Worm (Caenorhabditis elegans) whole organism, young adult: Measurements from ENCODE around the gene hrpl-1.

Experiments used
- B0019.2 ChIP-seq: fragments of 200-800 bp; sonication (Bioruptor generic); conservative IDR thresholded peaks from 2 replicates; pipeline ENCODE4 v1.3.6; 2022; ENCODE audit warnings: missing genetic modification reagents, missing genetic modification characterization, missing compliant biosample characterization
- C06A6.2 ChIP-seq: fragments of 200-800 bp; sonication (Bioruptor generic); conservative IDR thresholded peaks from 2 replicates; pipeline ENCODE4 v1.3.6; 2022; ENCODE audit warnings: missing genetic modification characterization, missing compliant biosample characterization
- F10E7.11 ChIP-seq: sonication (generic microtip); optimal IDR thresholded peaks from 2 replicates; lab custom pipeline; 2017; ENCODE audit warnings: mild to moderate bottlenecking, missing genetic modification characterization, moderate library complexity, missing compliant biosample characterization
- F22D6.2 ChIP-seq: sonication (generic microtip); optimal IDR thresholded peaks from 2 replicates; lab custom pipeline; 2016; ENCODE audit warnings: mild to moderate bottlenecking, missing genetic modification characterization, missing compliant biosample characterization
- K11D2.4 ChIP-seq: fragments of 200-800 bp; sonication (Bioruptor generic); IDR thresholded peaks from 2 replicates; pipeline ENCODE4 v1.3.6; 2022; ENCODE audit warnings: missing genetic modification reagents, missing genetic modification characterization, missing compliant biosample characterization
- T26A5.8 ChIP-seq: sonication (generic microtip); optimal IDR thresholded peaks from 2 replicates; lab custom pipeline; 2016; ENCODE audit warnings: missing genetic modification characterization, missing compliant biosample characterization
- Y53F4B.3 ChIP-seq: fragments of 200-800 bp; sonication (Bioruptor generic); IDR thresholded peaks from 2 replicates; pipeline ENCODE4 v1.3.6; 2022; ENCODE audit warnings: missing genetic modification reagents, missing genetic modification characterization, missing compliant biosample characterization
- Y56A3A.18 ChIP-seq: fragments of 200-800 bp; sonication (Bioruptor generic); IDR thresholded peaks from 2 replicates; pipeline ENCODE4 v1.3.6; 2022; ENCODE audit warnings: missing genetic modification reagents, missing genetic modification characterization, missing compliant biosample characterization
- Y67H2A.10 ChIP-seq: fragments of 200-800 bp; sonication (Bioruptor generic); conservative IDR thresholded peaks from 2 replicates; pipeline ENCODE4 v1.3.6; 2022; ENCODE audit warnings: missing genetic modification reagents, missing genetic modification characterization, missing compliant biosample characterization
- Y95B8A.8 ChIP-seq: fragments of 200-800 bp; sonication (Bioruptor generic); IDR thresholded peaks from 2 replicates; pipeline ENCODE4 v1.3.6; 2022; ENCODE audit warnings: missing genetic modification reagents, missing genetic modification characterization, missing compliant biosample characterization
- ama-1 ChIP-seq, 3 experiments: fragments of 150-350 bp in 1 of 3; sonication (generic microtip) in 2 of 3; optimal IDR thresholded peaks; 2 replicates each; lab custom pipeline; 2014 to 2018; ENCODE audit warnings: missing biosample characterization in 2 of 3, missing genetic modification characterization in 2 of 3, missing genetic modification reagents in 2 of 3
- aptf-2 ChIP-seq: fragments of 200-800 bp; sonication (Bioruptor generic); conservative IDR thresholded peaks from 2 replicates; pipeline ENCODE4 v1.3.6; 2022; ENCODE audit warnings: missing genetic modification reagents, missing genetic modification characterization, missing compliant biosample characterization
- athp-1 ChIP-seq: sonication (generic microtip); optimal IDR thresholded peaks from 2 replicates; lab custom pipeline; 2017; ENCODE audit warnings: mild to moderate bottlenecking, missing genetic modification characterization, missing compliant biosample characterization
- bed-1 ChIP-seq: fragments of 200-800 bp; sonication (Bioruptor generic); IDR thresholded peaks from 2 replicates; pipeline ENCODE4 v1.3.6; 2022; ENCODE audit warnings: missing genetic modification reagents, missing genetic modification characterization, missing compliant biosample characterization
- ccch-3 ChIP-seq: fragments of 200-800 bp; sonication (Bioruptor generic); optimal IDR thresholded peaks from 2 replicates; lab custom pipeline; 2018; ENCODE audit warnings: mild to moderate bottlenecking, missing genetic modification characterization, missing compliant biosample characterization
- cebp-1 ChIP-seq, 2 experiments: fragments of 200-800 bp in 1 of 2; sonication (Bioruptor generic) in 1 of 2; sonication (generic microtip) in 1 of 2; IDR thresholded peaks in 1 of 2; optimal IDR thresholded peaks in 1 of 2; 2 replicates each; pipeline versions ENCODE4 v1.3.6 to Lab custom; 2017 to 2022; ENCODE audit warnings: missing compliant biosample characterization in 2 of 2, missing genetic modification characterization in 2 of 2, mild to moderate bottlenecking in 1 of 2, missing genetic modification reagents in 1 of 2, moderate library complexity in 1 of 2
- ceh-79 ChIP-seq: sonication (generic microtip); optimal IDR thresholded peaks from 2 replicates; lab custom pipeline; 2017; ENCODE audit warnings: mild to moderate bottlenecking, missing genetic modification characterization, missing compliant biosample characterization
- chd-7 ChIP-seq: sonication (generic microtip); optimal IDR thresholded peaks from 2 replicates; lab custom pipeline; 2016; ENCODE audit warnings: mild to moderate bottlenecking, missing genetic modification characterization, moderate library complexity, missing compliant biosample characterization
- die-1 ChIP-seq: sonication (generic microtip); optimal IDR thresholded peaks from 2 replicates; lab custom pipeline; 2016; ENCODE audit warnings: missing genotype, mild to moderate bottlenecking, missing genetic modification characterization, missing compliant biosample characterization
- dpff-1 ChIP-seq: sonication (generic microtip); optimal IDR thresholded peaks from 2 replicates; lab custom pipeline; 2017; ENCODE audit warnings: mild to moderate bottlenecking, missing genetic modification characterization, missing compliant biosample characterization
- efl-1 ChIP-seq: fragments of 150-350 bp; optimal IDR thresholded peaks from 2 replicates; lab custom pipeline; 2014; ENCODE audit warnings: missing biosample characterization, missing genetic modification reagents, missing genetic modification characterization
- egl-44 ChIP-seq: fragments of 200-800 bp; sonication (Bioruptor generic); IDR thresholded peaks from 2 replicates; pipeline ENCODE4 v1.3.6; 2022; ENCODE audit warnings: missing genetic modification reagents, missing genetic modification characterization, missing compliant biosample characterization
- ets-4 ChIP-seq: fragments of 200-800 bp; sonication (Bioruptor generic); optimal IDR thresholded peaks from 2 replicates; lab custom pipeline; 2018; ENCODE audit warnings: mild to moderate bottlenecking, missing genetic modification characterization, missing compliant biosample characterization
- hlh-12 ChIP-seq: sonication (generic microtip); optimal IDR thresholded peaks from 2 replicates; lab custom pipeline; 2016; ENCODE audit warnings: missing genetic modification characterization, missing compliant biosample characterization
- hmg-1.2 ChIP-seq: fragments of 200-800 bp; sonication (Bioruptor generic); IDR thresholded peaks from 2 replicates; pipeline ENCODE4 v1.3.6; 2022; ENCODE audit warnings: missing genetic modification reagents, missing genetic modification characterization, missing compliant biosample characterization
- hsf-1 ChIP-seq: fragments of 200-800 bp; sonication (Bioruptor generic); IDR thresholded peaks from 2 replicates; pipeline ENCODE4 v1.3.6; 2022; ENCODE audit warnings: missing genetic modification reagents, missing genetic modification characterization, missing compliant biosample characterization
- let-607 ChIP-seq, 2 experiments: fragments of 200-800 bp in 1 of 2; sonication (Bioruptor generic) in 1 of 2; sonication (generic microtip) in 1 of 2; optimal IDR thresholded peaks; 2 replicates each; lab custom pipeline; 2016 to 2018; ENCODE audit warnings: mild to moderate bottlenecking in 2 of 2, missing compliant biosample characterization in 2 of 2, missing genetic modification characterization in 2 of 2, moderate library complexity in 2 of 2, missing genotype in 1 of 2
- lin-54 ChIP-seq: fragments of 200-800 bp; sonication (Bioruptor generic); optimal IDR thresholded peaks from 2 replicates; lab custom pipeline; 2018; ENCODE audit warnings: mild to moderate bottlenecking, missing genetic modification characterization, missing compliant biosample characterization
- madf-3 ChIP-seq: fragments of 200-800 bp; sonication (Bioruptor generic); IDR thresholded peaks from 2 replicates; pipeline ENCODE4 v1.3.6; 2022; ENCODE audit warnings: missing genetic modification reagents, missing genetic modification characterization, missing compliant biosample characterization
- nfyb-1 ChIP-seq: fragments of 200-800 bp; sonication (Bioruptor generic); IDR thresholded peaks from 2 replicates; pipeline ENCODE4 v1.3.6; 2022; ENCODE audit warnings: missing genetic modification reagents, missing genetic modification characterization, missing compliant biosample characterization
- nhr-80 ChIP-seq: sonication (generic microtip); optimal IDR thresholded peaks from 2 replicates; lab custom pipeline; 2016; ENCODE audit warnings: missing genetic modification characterization, missing compliant biosample characterization
- rec-8 ChIP-seq, 2 experiments: sonication (generic microtip); optimal IDR thresholded peaks; 2 replicates each; lab custom pipeline; 2016; ENCODE audit warnings: mild to moderate bottlenecking in 2 of 2, missing genetic modification characterization in 2 of 2, missing genetic modification reagents in 2 of 2, missing genotype in 2 of 2, missing biosample characterization in 1 of 2, missing compliant biosample characterization in 1 of 2, moderate library complexity in 1 of 2
- repo-1 ChIP-seq: sonication (generic microtip); optimal IDR thresholded peaks from 2 replicates; lab custom pipeline; 2017; ENCODE audit warnings: mild to moderate bottlenecking, missing genetic modification characterization, missing compliant biosample characterization
- rpc-1 ChIP-seq, 2 experiments: fragments of 150-350 bp in 1 of 2; sonication (generic microtip) in 1 of 2; optimal IDR thresholded peaks; 2 replicates each; lab custom pipeline; 2014 to 2018; ENCODE audit warnings: missing biosample characterization in 1 of 2, missing genetic modification characterization in 1 of 2, missing genetic modification reagents in 1 of 2, missing genotype in 1 of 2
- sdz-38 ChIP-seq: sonication (generic microtip); optimal IDR thresholded peaks from 2 replicates; lab custom pipeline; 2016; ENCODE audit warnings: missing genotype, missing genetic modification characterization, missing compliant biosample characterization
- sea-2 ChIP-seq: fragments of 200-800 bp; sonication (Bioruptor generic); IDR thresholded peaks from 2 replicates; pipeline ENCODE4 v1.3.6; 2022; ENCODE audit warnings: missing genetic modification characterization, missing compliant biosample characterization
- somi-1 ChIP-seq: fragments of 200-800 bp; sonication (Bioruptor generic); optimal IDR thresholded peaks from 2 replicates; lab custom pipeline; 2018; ENCODE audit warnings: mild to moderate bottlenecking, missing genetic modification characterization, missing compliant biosample characterization
- tlf-1 ChIP-seq: fragments of 200-800 bp; sonication (Bioruptor generic); optimal IDR thresholded peaks from 2 replicates; lab custom pipeline; 2018; ENCODE audit warnings: mild to moderate bottlenecking, missing genetic modification characterization, missing compliant biosample characterization
- unc-62 ChIP-seq: fragments of 150-350 bp; optimal IDR thresholded peaks from 2 replicates; lab custom pipeline; 2014; ENCODE audit warnings: missing biosample characterization, missing genetic modification reagents, missing genetic modification characterization
- ztf-18 ChIP-seq: sonication (generic microtip); optimal IDR thresholded peaks from 2 replicates; lab custom pipeline; 2016; ENCODE audit warnings: missing genotype, mild to moderate bottlenecking, missing genetic modification characterization, missing compliant biosample characterization

hrpl-1 gene

ce11 chrII:6883716-6884115 is 14.8 kb upstream of the hrpl-1 start, which contains the start of gene pmp-1:
Gene pmp-1 (minus strand): TSS chrII:6883754.
- TF ChIP-seq ets-4 (GFP tag; lab: Kevin White, UChicago) = peak; percentile 51
- peak; percentile 78 for TF ChIP-seq nhr-80
- no peak for TF ChIP-seq rec-8 (tag; optimal IDR thresholded peaks at IDR 0.05; lab: Kevin White, UChicago)

DNA sequence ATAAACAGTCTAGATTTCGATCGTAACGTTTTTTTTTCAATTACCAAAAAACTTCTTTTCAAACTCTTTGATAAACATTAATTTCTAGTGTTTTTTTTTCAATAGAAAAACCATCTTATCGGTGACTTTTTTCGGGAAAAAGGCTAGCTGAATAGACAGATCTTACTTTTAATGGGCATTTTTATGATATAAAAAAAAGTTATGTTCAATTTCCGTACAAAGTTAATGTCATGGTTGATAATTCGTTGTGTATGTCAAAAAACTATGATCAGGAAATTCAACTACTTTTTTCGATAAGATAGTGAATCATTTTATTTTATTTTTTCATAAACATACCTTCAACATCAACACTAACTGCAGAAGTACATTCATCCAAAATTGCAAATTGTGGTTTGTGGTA is 14.0 kb upstream of the hrpl-1 start:
- TF ChIP-seq repo-1 (tag; lab: Kevin White, UChicago) (no peak), nhr-80 (peak; percentile 18), let-607 (tag; optimal IDR thresholded peaks at IDR 0.05; lab: Kevin White, UChicago) (no peak), aptf-2 (GFP tag; lab: Robert Waterston, UW) (no peak)

- TF ChIP-seq ceh-79 (tag; lab: Kevin White, UChicago) (no peak), hmg-1.2 (GFP tag; lab: Robert Waterston, UW) (peak; percentile 27; the same call in 1 of the 2 replicates)
Observed at ce11 chrII:6887319-6888005, 11.1 kb upstream of the hrpl-1 start, which contains the start of gene pmp-2. Gene pmp-2 (minus strand): TSS chrII:6887805.

DNA sequence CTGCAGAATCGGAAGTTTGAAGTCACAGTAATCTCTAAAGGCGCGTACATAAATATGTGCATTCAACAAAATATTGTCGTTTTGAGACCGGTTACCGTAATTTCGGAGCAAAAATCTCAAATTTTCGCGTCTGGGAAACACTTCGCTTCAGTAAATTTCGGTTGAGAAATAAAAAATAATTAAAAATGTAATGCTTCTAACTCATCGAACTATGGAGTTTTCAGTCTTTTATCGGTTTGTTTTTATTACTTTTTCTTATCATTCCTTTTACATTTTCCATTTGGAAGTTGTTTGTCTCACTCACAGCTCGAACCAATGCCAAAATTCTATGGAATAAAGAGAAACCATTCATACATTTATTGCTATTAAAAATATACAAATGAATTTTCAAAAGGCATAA is 10.3 kb upstream of the hrpl-1 start:
- peak; percentile 44 for TF ChIP-seq lin-54
- TF ChIP-seq sea-2 (GFP tag; lab: Robert Waterston, UW) = no peak
- no peak for TF ChIP-seq nfyb-1 (GFP tag; lab: Robert Waterston, UW)
- TF ChIP-seq efl-1 (GFP tag; lab: Kevin White, UChicago) = no peak
- no peak for TF ChIP-seq hlh-12 (tag; lab: Kevin White, UChicago)
- no peak for TF ChIP-seq sdz-38 (tag; lab: Kevin White, UChicago)
- TF ChIP-seq die-1 (tag; lab: Kevin White, UChicago) = no peak
- TF ChIP-seq ztf-18 (tag; lab: Kevin White, UChicago) = no peak
- TF ChIP-seq chd-7 (tag; lab: Kevin White, UChicago) = peak; percentile 21
- no peak for TF ChIP-seq ccch-3 (GFP tag; lab: Kevin White, UChicago)
- peak in 1 of 2 experiments; percentile 4 for TF ChIP-seq let-607 (tag; optimal IDR thresholded peaks at IDR 0.05; lab: Kevin White, UChicago)
- TF ChIP-seq hsf-1 (GFP tag; lab: Robert Waterston, UW) = 0 out of 2 replicates have a peak, but pooled peaks have one; percentile 19
- TF ChIP-seq F10E7.11 (tag; lab: Kevin White, UChicago) = no peak
- TF ChIP-seq unc-62 (GFP tag; lab: Kevin White, UChicago) = no peak
- TF ChIP-seq somi-1 = peak; percentile 34
- TF ChIP-seq Y95B8A.8 = no peak
- TF ChIP-seq egl-44 (GFP tag; lab: Robert Waterston, UW) = no peak
- peak; percentile 42 for TF ChIP-seq hmg-1.2 (GFP tag; lab: Robert Waterston, UW)
- 0 out of 2 replicates have a peak, but pooled peaks have one; percentile 21 for TF ChIP-seq B0019.2 (GFP tag; lab: Robert Waterston, UW)
- peak; percentile 65 for TF ChIP-seq C06A6.2 (GFP tag; lab: Robert Waterston, UW)
- peak; percentile 57 for TF ChIP-seq ama-1 (optimal IDR thresholded peaks at IDR 0.05; lab: Kevin White, UChicago)
- TF ChIP-seq ama-1 (GFP tag; optimal IDR thresholded peaks at IDR 0.05; lab: Kevin White, UChicago) = no peak
- TF ChIP-seq madf-3 (GFP tag; lab: Robert Waterston, UW) = 0 out of 2 replicates have a peak, but pooled peaks have one; percentile 49
- peak; percentile 56 for TF ChIP-seq athp-1
- no peak for TF ChIP-seq Y53F4B.3 (GFP tag; lab: Robert Waterston, UW)
- TF ChIP-seq Y56A3A.18 (GFP tag; lab: Robert Waterston, UW) = peak; percentile 68; the same call in 1 of the 2 replicates
- peak; percentile 81 for TF ChIP-seq K11D2.4 (GFP tag; lab: Robert Waterston, UW)
- TF ChIP-seq rpc-1 (optimal IDR thresholded peaks at IDR 0.05; lab: Kevin White, UChicago) = no peak
- no peak for TF ChIP-seq rpc-1 (tag; optimal IDR thresholded peaks at IDR 0.05; lab: Kevin White, UChicago)
- TF ChIP-seq rec-8 (tag; optimal IDR thresholded peaks at IDR 0.05; lab: Kevin White, UChicago) = no peak
- no peak for TF ChIP-seq T26A5.8 (tag; lab: Kevin White, UChicago)
- no peak for TF ChIP-seq dpff-1 (tag; lab: Kevin White, UChicago)
- TF ChIP-seq tlf-1 (GFP tag; lab: Kevin White, UChicago) = peak; percentile 73
- no peak for TF ChIP-seq F22D6.2 (tag; lab: Kevin White, UChicago)
- TF ChIP-seq Y67H2A.10 (GFP tag; lab: Robert Waterston, UW) = no peak
- TF ChIP-seq bed-1 (GFP tag; lab: Robert Waterston, UW) = no peak
- TF ChIP-seq nhr-80 = peak; percentile 39
- 0 out of 2 replicates have a peak, but pooled peaks have one; percentile 45 for TF ChIP-seq cebp-1 (GFP tag; IDR thresholded peaks at IDR 0.05; lab: Robert Waterston, UW)
- peak; percentile 82 for TF ChIP-seq cebp-1 (tag; optimal IDR thresholded peaks at IDR 0.05; lab: Kevin White, UChicago)
